Fruit fly (Drosophila melanogaster): Measurements from ENCODE around the gene CG3744.

The CG3744 gene

dm6 chr3R:24850420-24850819 is 26.0 kb downstream of the CG3744 start, which contains the start of gene CG7006 (continued):
- TF ChIP-seq tin (GFP tag; optimal IDR thresholded peaks at IDR 0.05) (peak; percentile 71), CG4707 (GFP tag; optimal IDR thresholded peaks at IDR 0.05) (no peak), CG10321 (GFP tag; IDR thresholded peaks at IDR 0.05) (no peak), schlank (tag; optimal IDR thresholded peaks at IDR 0.05) (peak; percentile 37), crol (GFP tag; IDR thresholded peaks at IDR 0.05) (no peak), tx (GFP tag; optimal IDR thresholded peaks at IDR 0.05) (peak; percentile 75), CG1647 (GFP tag; optimal IDR thresholded peaks at IDR 0.05) (peak; percentile 86), CG5180 (GFP tag; optimal IDR thresholded peaks at IDR 0.05) (no peak), toy (GFP tag; IDR thresholded peaks at IDR 0.05) (no peak), CG5245 (GFP tag; optimal IDR thresholded peaks at IDR 0.05) (peak; percentile 55), fd64A (GFP tag; optimal IDR thresholded peaks at IDR 0.05) (no peak), CG9876 (GFP tag; optimal IDR thresholded peaks at IDR 0.05) (peak; percentile 70), BtbVII (GFP tag; optimal IDR thresholded peaks at IDR 0.05) (no peak), HHEX (GFP tag; optimal IDR thresholded peaks at IDR 0.05) (peak; percentile 27), CG12391 (tag; optimal IDR thresholded peaks at IDR 0.05) (peak; percentile 55), run (tag; optimal IDR thresholded peaks at IDR 0.05) (no peak), CG13894 (tag; optimal IDR thresholded peaks at IDR 0.05) (no peak), pfk (GFP tag; optimal IDR thresholded peaks at IDR 0.05) (no peak), Oaz (GFP tag; IDR thresholded peaks at IDR 0.05) (no peak), zfh1 (GFP tag; IDR thresholded peaks at IDR 0.05) (peak; percentile 74; the same call in 2 of the 3 replicates), ara (GFP tag; IDR thresholded peaks at IDR 0.05) (peak; percentile 39; the same call in 1 of the 2 replicates), CG4854 (GFP tag; optimal IDR thresholded peaks at IDR 0.05) (peak; percentile 65), fd3F (GFP tag; optimal IDR thresholded peaks at IDR 0.05) (no peak), Hmr (GFP tag; optimal IDR thresholded peaks at IDR 0.05) (peak; percentile 73), jigr1 (GFP tag; IDR thresholded peaks at IDR 0.05) (no peak), Hsf (GFP tag; optimal IDR thresholded peaks at IDR 0.05) (peak; percentile 74), chinmo (GFP tag; IDR thresholded peaks at IDR 0.05; ENCODE audit: partially characterized antibody) (no peak; the same call in 3 of the 4 replicates), CTCF (GFP tag; optimal IDR thresholded peaks at IDR 0.05) (no peak), psq (GFP tag; optimal IDR thresholded peaks at IDR 0.05) (peak; percentile 8), sc (optimal IDR thresholded peaks at IDR 0.05) (no peak), sc (GFP tag; optimal IDR thresholded peaks at IDR 0.05) (no peak), unc-4 (GFP tag; IDR thresholded peaks at IDR 0.05; ENCODE audit: partially characterized antibody) (peak; percentile 73), CG12155 (GFP tag; optimal IDR thresholded peaks at IDR 0.05) (peak; percentile 85), CG2678 (tag; optimal IDR thresholded peaks at IDR 0.05) (no peak), H2.0 (GFP tag; IDR thresholded peaks at IDR 0.05) (peak; percentile 69), row (GFP tag; IDR thresholded peaks at IDR 0.05) (peak; percentile 27; the same call in 1 of the 3 replicates), CG6854 (GFP tag; optimal IDR thresholded peaks at IDR 0.05) (no peak), Sin3A (optimal IDR thresholded peaks at IDR 0.05) (peak; percentile 2), Neu2 (GFP tag; optimal IDR thresholded peaks at IDR 0.05; ENCODE audit: borderline replicate concordance) (no peak), da (GFP tag; optimal IDR thresholded peaks at IDR 0.05) (peak; percentile 32), ap (GFP tag; IDR thresholded peaks at IDR 0.05) (0 out of 2 replicates have a peak, but pooled peaks have one; percentile 18), Tbp (GFP tag; optimal IDR thresholded peaks at IDR 0.05) (no peak), HLH3B (GFP tag; IDR thresholded peaks at IDR 0.05) (peak; percentile 65), tna (GFP tag; IDR thresholded peaks at IDR 0.05; ENCODE audit: partially characterized antibody) (peak; percentile 44; the same call in 1 of the 2 replicates), trem (tag; optimal IDR thresholded peaks at IDR 0.05) (peak; percentile 74), Camta (GFP tag; optimal IDR thresholded peaks at IDR 0.05) (peak; percentile 61), CG4360 (GFP tag; IDR thresholded peaks at IDR 0.05) (no peak), ab (GFP tag; optimal IDR thresholded peaks at IDR 0.05) (peak; percentile 16), CG7987 (GFP tag; optimal IDR thresholded peaks at IDR 0.05) (peak; percentile 35), pzg (GFP tag; optimal IDR thresholded peaks at IDR 0.05) (peak; percentile 94), vvl (GFP tag; IDR thresholded peaks at IDR 0.05) (peak; percentile 88), tap (tag; optimal IDR thresholded peaks at IDR 0.05) (no peak), sens-2 (GFP tag; IDR thresholded peaks at IDR 0.05) (no peak)

Data from whole organism, embryonic.